Worm (Caenorhabditis elegans): Measurements from ENCODE around the gene F18E9.8.

DNA sequence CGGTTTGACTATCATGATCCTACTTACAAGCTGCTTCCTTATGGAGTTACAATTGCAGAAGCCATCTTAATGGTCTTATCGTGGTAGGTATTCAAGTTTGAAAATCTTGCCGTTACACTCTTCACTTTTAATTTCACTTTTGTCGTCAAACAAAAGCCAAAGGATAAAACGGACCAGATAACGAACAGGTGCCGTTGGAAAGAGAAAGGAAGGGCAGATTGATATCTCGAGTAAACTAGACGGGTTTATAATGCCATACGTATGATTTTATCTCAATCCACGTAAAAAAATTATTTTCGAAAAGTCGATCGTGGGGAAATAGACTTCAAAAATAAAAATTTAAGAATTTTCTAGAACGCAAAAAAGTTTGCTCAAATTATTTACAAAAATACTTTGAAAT, 27.3 kb downstream of the F18E9.8 start:
- TF ChIP-seq aly-1 (tag; optimal IDR thresholded peaks at IDR 0.05) (no peak), F13C5.2 (tag; optimal IDR thresholded peaks at IDR 0.05) (no peak), sea-1 (GFP tag; conservative IDR thresholded peaks at IDR 0.05) (no peak), scrt-1 (GFP tag; IDR thresholded peaks at IDR 0.05) (no peak), tra-4 (tag; optimal IDR thresholded peaks at IDR 0.05) (no peak), ceh-13 (GFP tag; optimal IDR thresholded peaks at IDR 0.05) (no peak)
